Worm (Caenorhabditis elegans) whole organism, L4 larva: ENCODE measurements around the gene srd-49.

ENCODE experiments used
- D1046.2 ChIP-seq: fragments of 200-800 bp; sonication (Bioruptor generic); IDR thresholded peaks from 2 replicates; pipeline ENCODE4 v1.3.6; 2022; ENCODE audit warnings: missing genetic modification characterization, missing compliant biosample characterization
- F26F4.8 ChIP-seq: fragments of 200-800 bp; sonication (Bioruptor generic); conservative IDR thresholded peaks from 2 replicates; pipeline ENCODE4 v1.3.6; 2022; ENCODE audit warnings: missing genetic modification characterization, missing compliant biosample characterization
- R02D3.7 ChIP-seq: fragments of 150-350 bp; sonication (generic microtip); optimal IDR thresholded peaks from 3 replicates; lab custom pipeline; 2014; ENCODE audit warnings: missing biosample characterization, missing genetic modification characterization
- Y105C5A.15 ChIP-seq: fragments of 200-800 bp; sonication (Bioruptor generic); IDR thresholded peaks from 2 replicates; pipeline ENCODE4 v1.3.6; 2022; ENCODE audit warnings: missing genetic modification characterization, missing compliant biosample characterization
- Y75B8A.6 ChIP-seq: fragments of 200-800 bp; sonication (Bioruptor generic); IDR thresholded peaks from 2 replicates; pipeline ENCODE4 v1.3.6; 2022; ENCODE audit warnings: missing genetic modification reagents, missing genetic modification characterization, missing compliant biosample characterization
- ZK337.2 ChIP-seq: fragments of 200-800 bp; sonication (Bioruptor generic); IDR thresholded peaks from 2 replicates; pipeline ENCODE4 v1.3.6; 2022; ENCODE audit warnings: missing genetic modification reagents, missing genetic modification characterization, missing compliant biosample characterization
- ZK546.5 ChIP-seq, 2 experiments: sonication (generic microtip); optimal IDR thresholded peaks; 2 replicates each; lab custom pipeline; 2017; ENCODE audit warnings: missing biosample characterization in 2 of 2, missing genetic modification characterization in 2 of 2
- ama-1 ChIP-seq: fragments of 150-350 bp; optimal IDR thresholded peaks from 2 replicates; lab custom pipeline; 2014; ENCODE audit warnings: inconsistent platforms, mixed read lengths
- arid-1 ChIP-seq: fragments of 200-800 bp; sonication (Bioruptor generic); conservative IDR thresholded peaks from 2 replicates; pipeline ENCODE4 v1.3.6; 2022; ENCODE audit warnings: missing genetic modification reagents, missing genetic modification characterization, missing compliant biosample characterization
- ceh-20 ChIP-seq: fragments of 200-800 bp; sonication (Bioruptor generic); IDR thresholded peaks from 2 replicates; pipeline ENCODE4 v1.3.6; 2022; ENCODE audit warnings: missing genetic modification reagents, missing genetic modification characterization, missing compliant biosample characterization
- ceh-28 ChIP-seq: fragments of 150-350 bp; optimal IDR thresholded peaks from 2 replicates; lab custom pipeline; 2014; ENCODE audit warnings: missing biosample characterization, missing genetic modification reagents, missing genetic modification characterization
- ceh-62 ChIP-seq: sonication (generic microtip); optimal IDR thresholded peaks from 2 replicates; lab custom pipeline; 2017; ENCODE audit warnings: missing biosample characterization, missing genetic modification characterization
- ceh-82 ChIP-seq: sonication (generic microtip); optimal IDR thresholded peaks from 2 replicates; lab custom pipeline; 2017; ENCODE audit warnings: missing biosample characterization, missing genetic modification characterization
- cey-2 ChIP-seq: sonication (generic microtip); optimal IDR thresholded peaks from 3 replicates; lab custom pipeline; 2017; ENCODE audit warnings: missing genetic modification characterization, mild to moderate bottlenecking, missing compliant biosample characterization, antibody characterized with exemption, borderline replicate concordance; ENCODE audit not compliant: insufficient read depth
- ctbp-1 ChIP-seq: fragments of 200-800 bp; sonication (Bioruptor generic); IDR thresholded peaks from 2 replicates; pipeline ENCODE4 v1.3.6; 2022; ENCODE audit warnings: missing genetic modification reagents, missing genetic modification characterization, missing compliant biosample characterization
- daf-16 ChIP-seq, 3 experiments: sonication (generic microtip); optimal IDR thresholded peaks; 2 replicates each; lab custom pipeline; 2016 to 2017; ENCODE audit warnings: missing genetic modification characterization in 3 of 3, missing genetic modification reagents in 3 of 3, mild to moderate bottlenecking in 2 of 3, missing compliant biosample characterization in 2 of 3, missing biosample characterization in 1 of 3, moderate library complexity in 1 of 3
- daf-8 ChIP-seq: fragments of 200-800 bp; sonication (Bioruptor generic); IDR thresholded peaks from 2 replicates; pipeline ENCODE4 v1.3.6; 2022; ENCODE audit warnings: missing genetic modification characterization, missing compliant biosample characterization
- dmd-8 ChIP-seq: fragments of 200-800 bp; sonication (Bioruptor generic); IDR thresholded peaks from 2 replicates; pipeline ENCODE4 v1.3.6; 2022; ENCODE audit warnings: missing genetic modification characterization, missing compliant biosample characterization
- dve-1 ChIP-seq: sonication (generic microtip); optimal IDR thresholded peaks from 2 replicates; lab custom pipeline; 2017; ENCODE audit warnings: antibody characterized with exemption, mild to moderate bottlenecking, missing genetic modification characterization, missing compliant biosample characterization; ENCODE audit not compliant: insufficient read depth
- egl-43 ChIP-seq: fragments of 200-800 bp; sonication (Bioruptor generic); IDR thresholded peaks from 2 replicates; pipeline ENCODE4 v1.3.6; 2022; ENCODE audit warnings: missing genetic modification reagents, missing genetic modification characterization, missing compliant biosample characterization
- fkh-10 ChIP-seq: fragments of 150-350 bp; optimal IDR thresholded peaks from 2 replicates; lab custom pipeline; 2014; ENCODE audit warnings: missing biosample characterization, missing genetic modification reagents, missing genetic modification characterization
- gei-8 ChIP-seq: fragments of 200-800 bp; sonication (Bioruptor generic); optimal IDR thresholded peaks from 2 replicates; lab custom pipeline; 2018; ENCODE audit warnings: mild to moderate bottlenecking, missing genetic modification characterization, missing compliant biosample characterization
- hif-1 ChIP-seq, 2 experiments: sonication (generic microtip); optimal IDR thresholded peaks; 2 replicates each; lab custom pipeline; 2016 to 2017; ENCODE audit warnings: missing compliant biosample characterization in 2 of 2, missing genetic modification characterization in 2 of 2, missing genetic modification reagents in 2 of 2, missing genotype in 2 of 2, mild to moderate bottlenecking in 1 of 2
- hlh-11 ChIP-seq: fragments of 200-800 bp; sonication (Bioruptor generic); optimal IDR thresholded peaks from 2 replicates; lab custom pipeline; 2018; ENCODE audit warnings: mild to moderate bottlenecking, missing genetic modification characterization, missing compliant biosample characterization
- hlh-30 ChIP-seq: sonication (generic microtip); optimal IDR thresholded peaks from 2 replicates; lab custom pipeline; 2017; ENCODE audit warnings: antibody characterized with exemption, mild to moderate bottlenecking, missing genetic modification characterization, missing compliant biosample characterization; ENCODE audit not compliant: insufficient read depth
- lim-7 ChIP-seq: fragments of 200-800 bp; sonication (Bioruptor generic); IDR thresholded peaks from 2 replicates; pipeline ENCODE4 v1.3.6; 2022; ENCODE audit warnings: missing genetic modification characterization, missing compliant biosample characterization
- lin-29 ChIP-seq: fragments of 200-800 bp; sonication (Bioruptor generic); IDR thresholded peaks from 2 replicates; pipeline ENCODE4 v1.3.6; 2022; ENCODE audit warnings: missing genetic modification reagents, missing genetic modification characterization, missing compliant biosample characterization
- madf-5 ChIP-seq, 2 experiments: fragments of 200-800 bp; sonication (Bioruptor generic); IDR thresholded peaks; 2 replicates each; pipeline ENCODE4 v1.3.6; 2022; ENCODE audit warnings: missing compliant biosample characterization in 2 of 2, missing genetic modification characterization in 2 of 2
- mdt-29 ChIP-seq: fragments of 200-800 bp; sonication (Bioruptor generic); IDR thresholded peaks from 2 replicates; pipeline ENCODE4 v1.3.6; 2022; ENCODE audit warnings: missing genetic modification reagents, missing genetic modification characterization, missing compliant biosample characterization
- mep-1 ChIP-seq: fragments of 150-350 bp; sonication (generic microtip); optimal IDR thresholded peaks from 3 replicates; lab custom pipeline; 2014; ENCODE audit warnings: missing biosample characterization, missing genetic modification characterization
- mes-2 ChIP-seq: sonication (generic microtip); optimal IDR thresholded peaks from 2 replicates; lab custom pipeline; 2016; ENCODE audit warnings: missing genotype, mild to moderate bottlenecking, missing genetic modification characterization, missing compliant biosample characterization; ENCODE audit not compliant: poor library complexity, severe bottlenecking
- mxl-3 ChIP-seq: fragments of 200-800 bp; sonication (Bioruptor generic); optimal IDR thresholded peaks from 2 replicates; lab custom pipeline; 2018; ENCODE audit warnings: mild to moderate bottlenecking, missing genetic modification characterization, missing compliant biosample characterization
- nhr-102 ChIP-seq: sonication (generic microtip); optimal IDR thresholded peaks from 2 replicates; lab custom pipeline; 2016; ENCODE audit warnings: mild to moderate bottlenecking, missing genetic modification characterization, moderate library complexity, missing compliant biosample characterization
- nhr-11 ChIP-seq: fragments of 150-350 bp; optimal IDR thresholded peaks from 2 replicates; lab custom pipeline; 2014; ENCODE audit warnings: missing biosample characterization, missing genetic modification characterization
- nhr-25 ChIP-seq: sonication (generic microtip); optimal IDR thresholded peaks from 2 replicates; lab custom pipeline; 2017; ENCODE audit warnings: missing genetic modification characterization, mild to moderate bottlenecking, missing compliant biosample characterization, antibody characterized with exemption, moderate library complexity, borderline replicate concordance; ENCODE audit not compliant: insufficient read depth
- nhr-28 ChIP-seq: fragments of 150-350 bp; optimal IDR thresholded peaks from 2 replicates; lab custom pipeline; 2014; ENCODE audit warnings: missing biosample characterization, missing genetic modification characterization
- nhr-77 ChIP-seq: fragments of 150-350 bp; optimal IDR thresholded peaks from 2 replicates; lab custom pipeline; 2014; ENCODE audit warnings: missing biosample characterization, missing genetic modification characterization
- pha-4 ChIP-seq, 2 experiments: fragments of 150-350 bp in 1 of 2; fragments of 200-800 bp in 1 of 2; sonication (Bioruptor generic) in 1 of 2; IDR thresholded peaks in 1 of 2; optimal IDR thresholded peaks in 1 of 2; 2 replicates each; pipeline versions ENCODE4 v1.3.6 to Lab custom; 2014 to 2022; ENCODE audit warnings: missing genetic modification characterization in 2 of 2, missing genetic modification reagents in 2 of 2, missing biosample characterization in 1 of 2, missing compliant biosample characterization in 1 of 2
- rbr-2 ChIP-seq: sonication (generic microtip); optimal IDR thresholded peaks from 2 replicates; lab custom pipeline; 2016; ENCODE audit warnings: missing genotype, missing genetic modification characterization, missing compliant biosample characterization
- saeg-2 ChIP-seq: fragments of 200-800 bp; sonication (Bioruptor generic); IDR thresholded peaks from 2 replicates; pipeline ENCODE4 v1.3.6; 2022; ENCODE audit warnings: missing genetic modification reagents, missing genetic modification characterization, missing compliant biosample characterization
- skn-1 ChIP-seq: fragments of 150-350 bp; optimal IDR thresholded peaks from 2 replicates; lab custom pipeline; 2014; ENCODE audit warnings: missing biosample characterization, missing genetic modification characterization
- snpc-1.2 ChIP-seq: fragments of 200-800 bp; sonication (Bioruptor generic); IDR thresholded peaks from 2 replicates; pipeline ENCODE4 v1.3.6; 2022; ENCODE audit warnings: missing genetic modification reagents, missing genetic modification characterization, missing compliant biosample characterization
- snpc-4 ChIP-seq: fragments of 150-350 bp; optimal IDR thresholded peaks from 2 replicates; lab custom pipeline; 2014; ENCODE audit warnings: missing biosample characterization, missing genetic modification characterization
- spr-1 ChIP-seq: sonication (generic microtip); optimal IDR thresholded peaks from 2 replicates; lab custom pipeline; 2016; ENCODE audit warnings: mild to moderate bottlenecking, missing genetic modification characterization, missing compliant biosample characterization
- spr-3 ChIP-seq: fragments of 200-800 bp; sonication (Bioruptor generic); optimal IDR thresholded peaks from 2 replicates; lab custom pipeline; 2018; ENCODE audit warnings: mild to moderate bottlenecking, missing genetic modification characterization, missing compliant biosample characterization
- unc-39 ChIP-seq: sonication (generic microtip); optimal IDR thresholded peaks from 2 replicates; lab custom pipeline; 2017; ENCODE audit warnings: missing biosample characterization, missing genetic modification characterization
- unc-62 ChIP-seq, 3 experiments: fragments of 150-350 bp in 1 of 3; sonication (generic microtip); optimal IDR thresholded peaks in 2 of 3; peaks in 1 of 3; 1 replicate in 1 of 3; 2 replicates in 2 of 3; lab custom pipeline; 2014 to 2017; ENCODE audit warnings: missing biosample characterization in 3 of 3, missing genetic modification characterization in 3 of 3, missing genetic modification reagents in 3 of 3, missing genotype in 1 of 3
- zag-1 ChIP-seq: fragments of 150-350 bp; optimal IDR thresholded peaks from 2 replicates; lab custom pipeline; 2014; ENCODE audit warnings: missing biosample characterization, missing genetic modification characterization
- zip-2 ChIP-seq: fragments of 150-350 bp; optimal IDR thresholded peaks from 2 replicates; lab custom pipeline; 2014; ENCODE audit warnings: missing biosample characterization, missing genetic modification characterization
- ztf-7 ChIP-seq: fragments of 150-350 bp; optimal IDR thresholded peaks from 2 replicates; lab custom pipeline; 2014; ENCODE audit warnings: missing biosample characterization, missing genetic modification characterization

The srd-49 gene

ce11 chrV:10087103-10087502 lies 7.4 kb upstream of the srd-49 start, which contains the start of gene R04B5.5 (continued):
- TF ChIP-seq snpc-4 (tag; lab: Kevin White, UChicago) (no peak), daf-8 (GFP tag; lab: Robert Waterston, UW) (no peak), unc-62 (GFP tag; optimal IDR thresholded peaks at IDR 0.05 in 1 of 2; lab: Kevin White, UChicago) (no peak), unc-62 (tag; optimal IDR thresholded peaks at IDR 0.05; lab: Kevin White, UChicago) (no peak), pha-4 (GFP tag; IDR thresholded peaks at IDR 0.05; lab: Robert Waterston, UW) (no peak), pha-4 (tag; optimal IDR thresholded peaks at IDR 0.05; lab: Kevin White, UChicago) (no peak), ama-1 (lab: Kevin White, UChicago) (no peak), Y105C5A.15 (GFP tag; lab: Robert Waterston, UW) (no peak), R02D3.7 (no peak), dve-1 (tag; lab: Kevin White, UChicago) (peak; percentile 98), ZK546.5 (tag; optimal IDR thresholded peaks at IDR 0.05; lab: Kevin White, UChicago) (no peak), F26F4.8 (no peak), egl-43 (GFP tag; lab: Robert Waterston, UW) (no peak), dmd-8 (GFP tag; lab: Robert Waterston, UW) (no peak), nhr-28 (tag; lab: Kevin White, UChicago) (peak; percentile 90), fkh-10 (no peak), spr-1 (no peak), spr-3 (GFP tag; lab: Kevin White, UChicago) (no peak), ZK337.2 (no peak), hlh-30 (tag; lab: Kevin White, UChicago) (peak; percentile 58), nhr-11 (tag; lab: Kevin White, UChicago) (peak; percentile 24), nhr-77 (tag; lab: Kevin White, UChicago) (peak; percentile 89), daf-16 (GFP tag; optimal IDR thresholded peaks at IDR 0.05; lab: Kevin White, UChicago) (no peak), daf-16 (tag; optimal IDR thresholded peaks at IDR 0.05; lab: Kevin White, UChicago) (peak; percentile 70), lim-7 (GFP tag; lab: Robert Waterston, UW) (no peak), Y75B8A.6 (GFP tag; lab: Robert Waterston, UW) (no peak), unc-39 (tag; lab: Kevin White, UChicago) (no peak), mep-1 (tag; lab: Kevin White, UChicago) (peak; percentile 13), ztf-7 (tag; lab: Kevin White, UChicago) (peak; percentile 46), lin-29 (GFP tag; lab: Robert Waterston, UW) (no peak), hif-1 (tag; optimal IDR thresholded peaks at IDR 0.05; lab: Kevin White, UChicago) (no peak), saeg-2 (no peak), arid-1 (no peak), D1046.2 (no peak), zip-2 (tag; lab: Kevin White, UChicago) (no peak), hlh-11 (peak; percentile 74), ceh-82 (tag; lab: Kevin White, UChicago) (no peak), ceh-62 (tag; lab: Kevin White, UChicago) (no peak), nhr-25 (tag; lab: Kevin White, UChicago) (no peak), zag-1 (tag; lab: Kevin White, UChicago) (no peak), nhr-102 (tag; lab: Kevin White, UChicago) (peak; percentile 48), skn-1 (tag; lab: Kevin White, UChicago) (no peak), ceh-28 (tag; lab: Kevin White, UChicago) (no peak), ctbp-1 (GFP tag; lab: Robert Waterston, UW) (no peak), snpc-1.2 (GFP tag; lab: Robert Waterston, UW) (no peak), mdt-29 (GFP tag; lab: Robert Waterston, UW) (no peak), mes-2 (tag; lab: Kevin White, UChicago) (no peak), gei-8 (GFP tag; lab: Kevin White, UChicago) (no peak), mxl-3 (peak; percentile 79), ceh-20 (no peak), cey-2 (tag; lab: Kevin White, UChicago) (no peak), madf-5 (GFP tag; IDR thresholded peaks at IDR 0.05; lab: Robert Waterston, UW) (no peak), rbr-2 (tag; lab: Kevin White, UChicago) (no peak)
